Fruit fly (Drosophila melanogaster) whole organism, embryonic: ENCODE data around the gene sdk.
A peak's percentile ranks its signal among the peaks of the same experiment; 100 is the strongest.

Experiments used
- Ada2b ChIP-seq: fragments of 200-800 bp; sonication (Bioruptor generic); IDR thresholded peaks from 2 replicates; pipeline ENCODE4 v1.3.6; 2022; ENCODE audit warnings: missing biosample characterization, missing genetic modification characterization
- CG10209 ChIP-seq: fragments of 200-800 bp; sonication (Bioruptor generic); optimal IDR thresholded peaks from 3 replicates; lab custom pipeline; 2017; ENCODE audit warnings: missing biosample characterization, mild to moderate bottlenecking, missing genetic modification characterization, missing genetic modification reagents
- CG12071 ChIP-seq: fragments of 200-800 bp; sonication (Bioruptor generic); optimal IDR thresholded peaks from 3 replicates; lab custom pipeline; 2018; ENCODE audit warnings: missing biosample characterization, mild to moderate bottlenecking, missing genetic modification characterization
- CG12155 ChIP-seq: fragments of 200-800 bp; sonication (Bioruptor generic); optimal IDR thresholded peaks from 3 replicates; lab custom pipeline; 2016; ENCODE audit warnings: missing biosample characterization, missing genetic modification characterization
- CG12942 ChIP-seq: fragments of 200-800 bp; sonication (Bioruptor generic); optimal IDR thresholded peaks from 3 replicates; lab custom pipeline; 2016; ENCODE audit warnings: missing biosample characterization, missing genetic modification characterization
- CG14014 ChIP-seq: fragments of 200-800 bp; sonication (Bioruptor generic); IDR thresholded peaks from 2 replicates; pipeline ENCODE4 v1.3.6; 2022; ENCODE audit warnings: missing biosample characterization, missing genetic modification characterization
- CG14710 ChIP-seq: fragments of 200-800 bp; sonication (Bioruptor generic); optimal IDR thresholded peaks from 3 replicates; lab custom pipeline; 2019; ENCODE audit warnings: missing biosample characterization, mild to moderate bottlenecking, missing genetic modification characterization, moderate library complexity
- CG16863 ChIP-seq: fragments of 200-800 bp; sonication (Bioruptor generic); optimal IDR thresholded peaks from 3 replicates; lab custom pipeline; 2016; ENCODE audit warnings: missing biosample characterization, missing genetic modification characterization
- CG17361 ChIP-seq: fragments of 200-800 bp; sonication (Bioruptor generic); IDR thresholded peaks from 3 replicates; pipeline ENCODE4 v1.3.6; 2022; ENCODE audit warnings: missing biosample characterization, missing genetic modification characterization
- CG18764 ChIP-seq: fragments of 200-800 bp; sonication (Bioruptor generic); optimal IDR thresholded peaks from 3 replicates; lab custom pipeline; 2016; ENCODE audit warnings: missing biosample characterization, missing genetic modification characterization
- CG2712 ChIP-seq: fragments of 200-800 bp; optimal IDR thresholded peaks from 3 replicates; lab custom pipeline; 2019; ENCODE audit warnings: missing biosample characterization, mild to moderate bottlenecking, missing genetic modification characterization, moderate library complexity
- CG30403 ChIP-seq: fragments of 200-800 bp; sonication (Bioruptor generic); optimal IDR thresholded peaks from 3 replicates; lab custom pipeline; 2016; ENCODE audit warnings: missing biosample characterization, missing genetic modification characterization
- CG31441 ChIP-seq: fragments of 200-800 bp; sonication (Bioruptor generic); IDR thresholded peaks from 2 replicates; pipeline ENCODE4 v1.3.6; 2022; ENCODE audit warnings: missing biosample characterization, missing genetic modification characterization
- CG32532 ChIP-seq: fragments of 200-800 bp; sonication (Bioruptor generic); IDR thresholded peaks from 2 replicates; pipeline ENCODE4 v1.3.6; 2022; ENCODE audit warnings: missing biosample characterization, missing genetic modification characterization
- CG4820 ChIP-seq: fragments of 200-800 bp; sonication (Bioruptor generic); optimal IDR thresholded peaks from 3 replicates; lab custom pipeline; 2016; ENCODE audit warnings: missing biosample characterization, missing genetic modification characterization
- CG5953 ChIP-seq: fragments of 200-800 bp; sonication (Bioruptor generic); IDR thresholded peaks from 2 replicates; pipeline ENCODE4 v1.3.6; 2022; ENCODE audit warnings: missing biosample characterization, missing genetic modification characterization
- CG6272 ChIP-seq: fragments of 200-800 bp; sonication (Bioruptor generic); IDR thresholded peaks from 2 replicates; pipeline ENCODE4 v1.3.6; 2022; ENCODE audit warnings: missing biosample characterization, missing genetic modification characterization
- CHES-1-like ChIP-seq: fragments of 200-800 bp; sonication (Bioruptor generic); optimal IDR thresholded peaks from 2 replicates; lab custom pipeline; 2016; ENCODE audit warnings: missing biosample characterization, missing genetic modification characterization
- H2.0 ChIP-seq: fragments of 200-800 bp; sonication (Bioruptor generic); IDR thresholded peaks from 2 replicates; pipeline ENCODE4 v1.3.6; 2022; ENCODE audit warnings: missing biosample characterization, missing genetic modification characterization
- HmgD ChIP-seq: fragments of 200-800 bp; sonication (Bioruptor generic); optimal IDR thresholded peaks from 3 replicates; lab custom pipeline; 2016; ENCODE audit warnings: missing biosample characterization, missing genetic modification characterization
- Hr3 ChIP-seq: fragments of 200-800 bp; sonication (Bioruptor generic); optimal IDR thresholded peaks from 3 replicates; lab custom pipeline; 2016; ENCODE audit warnings: missing biosample characterization, missing genetic modification characterization
- Myb ChIP-seq: fragments of 200-800 bp; sonication (Bioruptor generic); optimal IDR thresholded peaks from 2 replicates; lab custom pipeline; 2016; ENCODE audit warnings: missing biosample characterization, missing genetic modification characterization
- NK7.1 ChIP-seq: fragments of 200-800 bp; sonication (Bioruptor generic); optimal IDR thresholded peaks from 3 replicates; lab custom pipeline; 2016; ENCODE audit warnings: missing biosample characterization, missing genetic modification characterization
- Nf-YA ChIP-seq: fragments of 200-800 bp; sonication (Bioruptor generic); IDR thresholded peaks from 2 replicates; pipeline ENCODE4 v1.3.6; 2022; ENCODE audit warnings: missing biosample characterization, missing genetic modification characterization
- Side ChIP-seq: fragments of 200-800 bp; sonication (Bioruptor generic); optimal IDR thresholded peaks from 2 replicates; lab custom pipeline; 2016; ENCODE audit warnings: missing biosample characterization, missing genetic modification characterization
- Sox100B ChIP-seq: fragments of 200-800 bp; sonication (Bioruptor generic); optimal IDR thresholded peaks from 3 replicates; lab custom pipeline; 2018; ENCODE audit warnings: missing biosample characterization, mild to moderate bottlenecking, missing genetic modification characterization
- Spps ChIP-seq: fragments of 200-800 bp; sonication (Bioruptor generic); optimal IDR thresholded peaks from 2 replicates; lab custom pipeline; 2018; ENCODE audit warnings: missing biosample characterization, mild to moderate bottlenecking, missing genetic modification characterization
- Xrp1 ChIP-seq: fragments of 200-800 bp; sonication (Bioruptor generic); IDR thresholded peaks from 2 replicates; pipeline ENCODE4 v1.3.6; 2022; ENCODE audit warnings: missing biosample characterization, missing genetic modification characterization
- ac ChIP-seq: fragments of 200-800 bp; sonication (Bioruptor generic); optimal IDR thresholded peaks from 3 replicates; lab custom pipeline; 2017; ENCODE audit warnings: missing biosample characterization, mild to moderate bottlenecking, missing genetic modification characterization
- ase ChIP-seq: fragments of 200-800 bp; sonication (Bioruptor generic); IDR thresholded peaks from 3 replicates; pipeline ENCODE4 v1.3.6; 2022; ENCODE audit warnings: missing biosample characterization, missing genetic modification characterization
- bsh ChIP-seq, 2 experiments: fragments of 200-800 bp; sonication (Bioruptor generic); optimal IDR thresholded peaks; 2 replicates each; lab custom pipeline; 2017 to 2018; ENCODE audit warnings: mild to moderate bottlenecking in 2 of 2, missing biosample characterization in 2 of 2, missing genetic modification characterization in 2 of 2, moderate library complexity in 1 of 2
- cad ChIP-seq: fragments of >200 bp; optimal IDR thresholded peaks from 2 replicates; lab custom pipeline; 2017; ENCODE audit warnings: missing biosample characterization, missing genetic modification characterization
- dmrt11E ChIP-seq: fragments of 200-800 bp; sonication (Bioruptor generic); optimal IDR thresholded peaks from 3 replicates; lab custom pipeline; 2018; ENCODE audit warnings: missing biosample characterization, mild to moderate bottlenecking, missing genetic modification characterization, moderate library complexity
- dpn ChIP-seq, 2 experiments: fragments of 200-800 bp; sonication (Bioruptor generic); optimal IDR thresholded peaks; 3 replicates each; lab custom pipeline; 2016; ENCODE audit warnings: missing biosample characterization in 2 of 2, missing genetic modification characterization in 2 of 2
- en ChIP-seq: fragments of 200-800 bp; sonication (Bioruptor generic); optimal IDR thresholded peaks from 2 replicates; lab custom pipeline; 2016; ENCODE audit warnings: missing biosample characterization, missing genetic modification characterization
- gem ChIP-seq: fragments of 200-800 bp; sonication (Bioruptor generic); optimal IDR thresholded peaks from 2 replicates; lab custom pipeline; 2019; ENCODE audit warnings: missing biosample characterization, mild to moderate bottlenecking, missing genetic modification characterization, moderate library complexity
- grn ChIP-seq: fragments of 200-800 bp; sonication (Bioruptor generic); optimal IDR thresholded peaks from 3 replicates; lab custom pipeline; 2017; ENCODE audit warnings: missing biosample characterization, missing genetic modification characterization
- hb ChIP-seq: fragments of 200-800 bp; sonication (Bioruptor generic); IDR thresholded peaks from 3 replicates; pipeline ENCODE4 v1.3.6; 2022; ENCODE audit warnings: missing biosample characterization, missing genetic modification characterization; ENCODE audit not compliant: partially characterized antibody
- ind ChIP-seq: fragments of 200-800 bp; sonication (Bioruptor generic); optimal IDR thresholded peaks from 3 replicates; lab custom pipeline; 2016; ENCODE audit warnings: missing biosample characterization, missing genetic modification characterization
- kni ChIP-seq: fragments of 200-800 bp; sonication (Bioruptor generic); optimal IDR thresholded peaks from 3 replicates; lab custom pipeline; 2017; ENCODE audit warnings: mild to moderate bottlenecking, missing biosample characterization, missing genetic modification reagents, missing genetic modification characterization
- pb ChIP-seq: fragments of 200-800 bp; sonication (Bioruptor generic); optimal IDR thresholded peaks from 3 replicates; lab custom pipeline; 2016; ENCODE audit warnings: missing biosample characterization, missing genetic modification characterization
- phol ChIP-seq: fragments of 200-800 bp; sonication (Bioruptor generic); optimal IDR thresholded peaks from 3 replicates; lab custom pipeline; 2018; ENCODE audit warnings: missing biosample characterization, mild to moderate bottlenecking, missing genetic modification characterization, moderate library complexity
- pzg ChIP-seq: fragments of 200-800 bp; sonication (Bioruptor generic); optimal IDR thresholded peaks from 3 replicates; lab custom pipeline; 2018; ENCODE audit warnings: missing biosample characterization, mild to moderate bottlenecking, missing genetic modification characterization, moderate library complexity
- sens ChIP-seq: fragments of 200-800 bp; sonication (Bioruptor generic); peaks from one replicate; lab custom pipeline; 2016; ENCODE audit warnings: missing biosample characterization, missing genetic modification characterization
- sqz ChIP-seq: fragments of 200-800 bp; sonication (Bioruptor generic); optimal IDR thresholded peaks from 3 replicates; lab custom pipeline; 2018; ENCODE audit warnings: missing biosample characterization, mild to moderate bottlenecking, missing genetic modification characterization
- sr ChIP-seq: fragments of 200-800 bp; sonication (Bioruptor generic); IDR thresholded peaks from 3 replicates; pipeline ENCODE4 v1.3.6; 2022; ENCODE audit warnings: missing biosample characterization, missing genetic modification characterization
- tgo ChIP-seq: fragments of 200-800 bp; sonication (Bioruptor generic); IDR thresholded peaks from 3 replicates; pipeline ENCODE4 v1.3.6; 2022; ENCODE audit warnings: missing biosample characterization, missing genetic modification characterization
- twi ChIP-seq: fragments of 200-800 bp; optimal IDR thresholded peaks from 2 replicates; lab custom pipeline; 2019; ENCODE audit warnings: missing biosample characterization, mild to moderate bottlenecking, missing genetic modification characterization, moderate library complexity
- tx ChIP-seq: fragments of 200-800 bp; sonication (Bioruptor generic); optimal IDR thresholded peaks from 2 replicates; lab custom pipeline; 2016; ENCODE audit warnings: missing biosample characterization, missing genetic modification characterization
- z ChIP-seq: fragments of 200-800 bp; sonication (Bioruptor generic); IDR thresholded peaks from 3 replicates; pipeline ENCODE4 v1.3.6; 2022; ENCODE audit warnings: missing biosample characterization, missing genetic modification characterization
- zen ChIP-seq: fragments of 200-800 bp; sonication (Bioruptor generic); optimal IDR thresholded peaks from 3 replicates; lab custom pipeline; 2018; ENCODE audit warnings: missing biosample characterization, mild to moderate bottlenecking, missing genetic modification characterization, moderate library complexity

sdk gene

DNA sequence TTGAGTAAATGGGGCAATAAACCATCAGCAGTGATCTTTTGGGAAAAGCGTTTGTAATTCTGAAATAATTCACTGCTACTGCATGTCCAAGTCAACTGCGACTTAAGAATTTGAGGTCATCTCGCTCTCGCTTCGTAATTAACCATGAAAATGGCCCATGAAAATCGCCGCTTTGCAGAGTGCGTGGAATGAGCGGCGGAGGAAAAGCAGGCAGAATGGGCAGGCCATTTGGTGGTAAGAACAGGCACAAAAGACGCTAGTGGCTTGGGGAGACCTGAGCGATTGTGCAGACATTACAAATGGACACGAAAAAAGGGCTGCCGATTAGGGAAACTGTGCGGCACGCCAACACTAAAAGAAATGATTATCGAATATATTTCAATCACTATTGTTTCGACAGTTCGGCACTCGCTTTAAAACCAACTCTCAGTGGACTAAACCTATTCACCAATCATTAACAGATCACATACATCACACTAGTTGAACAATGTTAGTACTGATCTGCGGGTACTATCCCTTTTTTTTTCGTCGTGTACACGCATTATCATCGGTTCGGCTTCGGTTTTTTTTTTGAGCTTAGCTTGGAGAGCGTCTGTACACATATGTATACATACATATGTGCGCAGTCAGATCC, 84.9 kb downstream of the sdk start (continued):
- TF ChIP-seq CG12942 (no peak), cad (GFP tag; lab: Kevin White, UChicago) (no peak), CG10209 (GFP tag; lab: Kevin White, UChicago) (peak; percentile 12), Sox100B (GFP tag; lab: Kevin White, UChicago) (peak; percentile 1), sr (no peak), CG31441 (GFP tag; lab: Robert Waterston, UW) (peak; percentile 42; the same call in 1 of the 2 replicates), CG30403 (GFP tag; lab: Kevin White, UChicago) (peak; percentile 31), pzg (GFP tag; lab: Kevin White, UChicago) (no peak), gem (tag; lab: Kevin White, UChicago) (peak; percentile 69), tgo (no peak), Side (GFP tag; lab: Kevin White, UChicago) (peak; percentile 6), Spps (tag; lab: Kevin White, UChicago) (peak; percentile 15), CG12155 (GFP tag; lab: Kevin White, UChicago) (no peak), hb (no peak), CG32532 (GFP tag; lab: Robert Waterston, UW) (no peak), CG14710 (tag; lab: Kevin White, UChicago) (peak; percentile 45), kni (GFP tag; lab: Kevin White, UChicago) (no peak), z (GFP tag; lab: Robert Waterston, UW) (no peak), CG5953 (GFP tag; lab: Robert Waterston, UW) (no peak), sens (GFP tag; lab: Kevin White, UChicago) (peak; percentile 94), H2.0 (no peak), CG14014 (no peak), phol (tag; lab: Kevin White, UChicago) (peak; percentile 56), CG16863 (GFP tag; lab: Kevin White, UChicago) (peak; percentile 2), dpn (GFP tag; optimal IDR thresholded peaks at IDR 0.05; lab: Kevin White, UChicago) (peak; percentile 20 to 45), Ada2b (GFP tag; lab: Robert Waterston, UW) (no peak), Myb (GFP tag; lab: Kevin White, UChicago) (no peak), ac (no peak), en (GFP tag; lab: Kevin White, UChicago) (peak; percentile 19), HmgD (GFP tag; lab: Kevin White, UChicago) (no peak), tx (no peak), sqz (GFP tag; lab: Kevin White, UChicago) (peak; percentile 43), Nf-YA (GFP tag; lab: Robert Waterston, UW) (no peak), CG6272 (GFP tag; lab: Robert Waterston, UW) (no peak), CG12071 (GFP tag; lab: Kevin White, UChicago) (peak; percentile 24), CG2712 (tag; lab: Kevin White, UChicago) (peak; percentile 52), ase (GFP tag; lab: Robert Waterston, UW) (no peak), CG4820 (GFP tag; lab: Kevin White, UChicago) (peak; percentile 45), bsh (GFP tag; optimal IDR thresholded peaks at IDR 0.05; lab: Kevin White, UChicago) (peak in 1 of 2 experiments; percentile 68), twi (tag; lab: Kevin White, UChicago) (no peak), Xrp1 (GFP tag; lab: Robert Waterston, UW) (peak; percentile 72; the same call in 1 of the 2 replicates), CHES-1-like (GFP tag; lab: Kevin White, UChicago) (peak; percentile 2), Hr3 (GFP tag; lab: Kevin White, UChicago) (peak; percentile 12), ind (peak; percentile 33), NK7.1 (GFP tag; lab: Kevin White, UChicago) (no peak), dmrt11E (tag; lab: Kevin White, UChicago) (peak; percentile 71), zen (tag; lab: Kevin White, UChicago) (peak; percentile 30), grn (GFP tag; lab: Kevin White, UChicago) (no peak), CG17361 (peak; percentile 44; the same call in 1 of the 3 replicates), pb (GFP tag; lab: Kevin White, UChicago) (no peak), CG18764 (GFP tag; lab: Kevin White, UChicago) (no peak)
